Fruit fly (Drosophila melanogaster) whole organism, wandering third instar larva: ENCODE measurements around the gene CG11560.

Experiments
- CG9705 ChIP-seq: fragments of 200-800 bp; sonication (Bioruptor generic); optimal IDR thresholded peaks from 2 replicates; lab custom pipeline; 2018; ENCODE audit warnings: missing biosample characterization, mild to moderate bottlenecking, missing genetic modification characterization
- Jra ChIP-seq: sonication (Bioruptor generic); optimal IDR thresholded peaks from 2 replicates; lab custom pipeline; 2016; ENCODE audit warnings: missing biosample characterization, missing genetic modification characterization
- Myc ChIP-seq: fragments of >200 bp; optimal IDR thresholded peaks from 2 replicates; lab custom pipeline; 2017
- br ChIP-seq: fragments of 200-800 bp; sonication (Bioruptor generic); optimal IDR thresholded peaks from 2 replicates; lab custom pipeline; 2016; ENCODE audit warnings: missing biosample characterization, missing genetic modification characterization
- dmrt93B ChIP-seq: fragments of 200-800 bp; sonication (Bioruptor generic); optimal IDR thresholded peaks from 2 replicates; lab custom pipeline; 2018; ENCODE audit warnings: missing biosample characterization, mild to moderate bottlenecking, missing genetic modification characterization
- h ChIP-seq: fragments of 200-800 bp; sonication (Bioruptor generic); optimal IDR thresholded peaks from 3 replicates; lab custom pipeline; 2016; ENCODE audit warnings: missing biosample characterization, mild to moderate bottlenecking, missing genetic modification characterization
- pan ChIP-seq: fragments of >200 bp; optimal IDR thresholded peaks from 2 replicates; lab custom pipeline; 2017
- psq ChIP-seq: fragments of 200-800 bp; sonication (Bioruptor generic); optimal IDR thresholded peaks from 3 replicates; lab custom pipeline; 2017; ENCODE audit warnings: missing biosample characterization, mild to moderate bottlenecking, missing genetic modification characterization, moderate library complexity
- sage ChIP-seq: fragments of 200-800 bp; sonication (Bioruptor generic); optimal IDR thresholded peaks from 2 replicates; lab custom pipeline; 2016; ENCODE audit warnings: missing biosample characterization, mild to moderate bottlenecking, missing genetic modification characterization

- no peak for TF ChIP-seq Jra (GFP tag; lab: Kevin White, UChicago)
- TF ChIP-seq dmrt93B (GFP tag; lab: Kevin White, UChicago), result no peak
- TF ChIP-seq br, result no peak
- no peak for TF ChIP-seq CG9705
- no peak for TF ChIP-seq h (GFP tag; lab: Kevin White, UChicago)
- no peak for TF ChIP-seq Myc (lab: Kevin White, UChicago)
- no peak for TF ChIP-seq psq (GFP tag; lab: Kevin White, UChicago)
- no peak for TF ChIP-seq sage
- TF ChIP-seq pan, result no peak
Measured at dm6 chr3L:12122891-12123290, 3.1 kb downstream of the CG11560 start.
